Worm (Caenorhabditis elegans) whole organism, early embryonic: ENCODE results near the gene C55A6.6.
A peak's percentile ranks its signal among the peaks of the same experiment; 100 is the strongest.

Experiments used
- B0310.2 ChIP-seq: sonication (generic microtip); optimal IDR thresholded peaks from 2 replicates; lab custom pipeline; 2016; ENCODE audit warnings: mild to moderate bottlenecking, missing genetic modification characterization, missing compliant biosample characterization
- F13C5.2 ChIP-seq: sonication (generic microtip); optimal IDR thresholded peaks from 2 replicates; lab custom pipeline; 2017; ENCODE audit warnings: mild to moderate bottlenecking, missing genetic modification characterization, inconsistent platforms, missing compliant biosample characterization
- aly-1 ChIP-seq: sonication (generic microtip); optimal IDR thresholded peaks from 2 replicates; lab custom pipeline; 2016; ENCODE audit warnings: missing genetic modification characterization, missing compliant biosample characterization
- ama-1 ChIP-seq: fragments of 150-350 bp; optimal IDR thresholded peaks from 2 replicates; lab custom pipeline; 2014
- ceh-13 ChIP-seq: fragments of 200-800 bp; sonication (Bioruptor generic); optimal IDR thresholded peaks from 2 replicates; lab custom pipeline; 2018; ENCODE audit warnings: mild to moderate bottlenecking, missing genetic modification characterization, missing compliant biosample characterization
- ceh-36 ChIP-seq: sonication (generic microtip); optimal IDR thresholded peaks from 2 replicates; lab custom pipeline; 2016; ENCODE audit warnings: missing genetic modification characterization, inconsistent platforms, missing compliant biosample characterization
- ets-7 ChIP-seq: sonication (generic microtip); optimal IDR thresholded peaks from 2 replicates; lab custom pipeline; 2016; ENCODE audit warnings: missing genotype, missing genetic modification characterization, missing compliant biosample characterization
- flt-1 ChIP-seq: fragments of 200-800 bp; sonication (Bioruptor generic); IDR thresholded peaks from 2 replicates; pipeline ENCODE4 v1.3.6; 2022; ENCODE audit warnings: missing genetic modification characterization, missing compliant biosample characterization
- hmbx-1 ChIP-seq: sonication (generic microtip); optimal IDR thresholded peaks from 2 replicates; lab custom pipeline; 2016; ENCODE audit warnings: mild to moderate bottlenecking, missing genetic modification characterization, missing compliant biosample characterization
- hmg-4 ChIP-seq: fragments of 200-800 bp; sonication (Bioruptor generic); optimal IDR thresholded peaks from 2 replicates; lab custom pipeline; 2018; ENCODE audit warnings: mild to moderate bottlenecking, missing genetic modification characterization, missing compliant biosample characterization
- hnd-1 ChIP-seq: sonication (generic microtip); optimal IDR thresholded peaks from 2 replicates; lab custom pipeline; 2016; ENCODE audit warnings: missing genetic modification characterization, missing compliant biosample characterization
- pes-1 ChIP-seq: fragments of 200-800 bp; sonication (Bioruptor generic); IDR thresholded peaks from 2 replicates; pipeline ENCODE4 v1.3.6; 2022; ENCODE audit warnings: missing genetic modification reagents, missing genetic modification characterization, missing compliant biosample characterization
- scrt-1 ChIP-seq: fragments of 200-800 bp; sonication (Bioruptor generic); IDR thresholded peaks from 2 replicates; pipeline ENCODE4 v1.3.6; 2022; ENCODE audit warnings: missing genetic modification characterization, missing compliant biosample characterization
- sea-1 ChIP-seq: fragments of 200-800 bp; sonication (Bioruptor generic); conservative IDR thresholded peaks from 2 replicates; pipeline ENCODE4 v1.3.6; 2022; ENCODE audit warnings: missing genetic modification characterization, missing compliant biosample characterization
- tbx-11 ChIP-seq: fragments of 200-800 bp; sonication (Bioruptor generic); IDR thresholded peaks from 2 replicates; pipeline ENCODE4 v1.3.6; 2022; ENCODE audit warnings: missing genetic modification characterization, missing compliant biosample characterization
- tbx-37 ChIP-seq: fragments of 200-800 bp; sonication (Bioruptor generic); conservative IDR thresholded peaks from 2 replicates; pipeline ENCODE4 v1.3.6; 2022; ENCODE audit warnings: missing genetic modification reagents, missing genetic modification characterization, missing compliant biosample characterization
- tra-4 ChIP-seq: sonication (generic microtip); optimal IDR thresholded peaks from 2 replicates; lab custom pipeline; 2017; ENCODE audit warnings: missing genetic modification characterization, missing compliant biosample characterization

Gene C55A6.6

DNA sequence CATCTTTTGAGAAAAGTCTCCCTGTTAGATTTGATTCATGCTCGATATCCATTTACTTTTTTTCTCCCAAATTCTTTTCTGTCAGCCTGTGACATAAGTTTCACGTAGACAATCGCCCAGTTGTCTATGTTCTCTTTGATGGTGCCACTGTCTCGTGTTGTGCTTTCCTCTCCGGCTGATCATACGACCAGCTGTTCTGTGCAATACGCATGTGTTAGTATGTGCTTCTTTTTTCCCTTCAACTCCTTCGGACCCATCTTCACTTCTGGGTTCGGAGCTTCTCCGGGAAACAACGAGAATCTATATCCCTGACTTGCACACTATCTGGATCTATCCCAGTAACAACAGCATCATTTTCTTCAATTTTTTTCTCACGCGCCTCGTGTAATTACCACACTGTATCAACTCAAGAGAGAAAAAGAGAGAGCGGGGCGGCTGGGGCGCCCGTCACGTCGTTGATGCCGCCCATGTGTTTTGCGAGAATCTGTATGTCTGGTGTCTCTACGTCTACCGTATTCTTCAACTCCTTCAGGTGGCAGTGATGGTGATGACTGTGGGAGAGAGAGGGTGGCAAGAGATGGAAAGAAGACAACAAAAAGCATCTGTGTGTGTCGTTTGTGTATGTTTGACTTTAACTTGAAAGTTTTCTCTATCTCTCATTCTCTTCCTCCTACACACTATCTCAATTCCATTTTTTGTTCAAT lies 17.4 kb upstream of the C55A6.6 start:
- TF ChIP-seq tbx-37 (GFP tag; lab: Robert Waterston, UW), result no peak
- TF ChIP-seq hmg-4 (GFP tag; lab: Kevin White, UChicago), result peak; percentile 60
- TF ChIP-seq sea-1, result no peak
- no peak for TF ChIP-seq aly-1 (tag; lab: Kevin White, UChicago)
- TF ChIP-seq ceh-36 (tag; lab: Kevin White, UChicago), result no peak
- TF ChIP-seq scrt-1 (GFP tag; lab: Robert Waterston, UW), result no peak
- no peak for TF ChIP-seq ceh-13 (GFP tag; lab: Kevin White, UChicago)
- TF ChIP-seq hnd-1 (tag; lab: Kevin White, UChicago), result no peak

DNA sequence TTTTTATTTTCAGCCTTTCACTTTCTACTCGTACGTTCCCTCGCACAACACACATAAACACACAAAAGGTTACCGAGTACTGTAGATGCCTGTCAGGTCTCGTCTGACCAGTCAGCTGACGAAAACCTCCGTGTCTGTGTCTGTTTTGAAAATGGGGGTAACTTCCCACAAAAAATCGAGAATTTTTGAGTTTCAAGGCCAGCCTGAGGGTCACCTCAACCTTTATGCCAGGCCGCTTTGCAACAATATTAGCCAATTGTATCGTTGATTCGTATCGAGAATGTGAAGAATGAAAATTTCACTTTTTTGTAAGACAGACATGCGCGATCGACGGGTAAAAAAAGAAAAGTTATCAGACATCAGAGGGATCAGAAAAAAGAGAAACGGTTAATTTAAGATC lies 16.6 kb upstream of the C55A6.6 start:
- TF ChIP-seq B0310.2 (no peak), sea-1 (no peak), ceh-36 (tag; lab: Kevin White, UChicago) (no peak), aly-1 (tag; lab: Kevin White, UChicago) (no peak), pes-1 (GFP tag; lab: Robert Waterston, UW) (no peak), ama-1 (no peak), tbx-11 (GFP tag; lab: Robert Waterston, UW) (no peak), flt-1 (no peak), hmg-4 (GFP tag; lab: Kevin White, UChicago) (no peak), ceh-13 (GFP tag; lab: Kevin White, UChicago) (no peak)

DNA sequence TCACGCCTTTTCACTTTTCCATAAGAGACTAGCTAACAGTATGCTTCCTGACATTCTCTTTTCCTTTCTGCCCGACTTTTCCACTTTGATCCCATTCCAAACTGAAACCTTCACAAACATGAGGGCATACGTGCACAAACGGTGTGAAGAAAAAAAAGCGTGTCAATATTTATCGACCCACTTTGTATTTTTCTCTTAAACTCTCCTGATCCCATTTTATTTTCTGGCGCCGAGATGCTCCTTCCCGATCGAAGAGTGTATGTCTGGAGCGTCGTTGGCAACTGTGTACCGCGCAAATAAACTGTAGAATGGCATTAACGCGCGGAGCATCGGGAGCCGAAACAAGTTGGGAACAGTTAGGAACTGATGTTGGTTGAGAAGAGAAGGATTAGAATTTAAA lies 15.0 kb upstream of the C55A6.6 start:
- TF ChIP-seq F13C5.2 (tag; lab: Kevin White, UChicago) (no peak), scrt-1 (GFP tag; lab: Robert Waterston, UW) (no peak), aly-1 (tag; lab: Kevin White, UChicago) (no peak), flt-1 (no peak), ceh-36 (tag; lab: Kevin White, UChicago) (no peak), ceh-13 (GFP tag; lab: Kevin White, UChicago) (no peak), hnd-1 (tag; lab: Kevin White, UChicago) (no peak), pes-1 (GFP tag; lab: Robert Waterston, UW) (no peak), tbx-37 (GFP tag; lab: Robert Waterston, UW) (no peak), tbx-11 (GFP tag; lab: Robert Waterston, UW) (no peak), B0310.2 (no peak), sea-1 (no peak), ets-7 (tag; lab: Kevin White, UChicago) (no peak), ama-1 (no peak), hmbx-1 (tag; lab: Kevin White, UChicago) (no peak), hmg-4 (GFP tag; lab: Kevin White, UChicago) (no peak), tra-4 (tag; lab: Kevin White, UChicago) (no peak)

DNA sequence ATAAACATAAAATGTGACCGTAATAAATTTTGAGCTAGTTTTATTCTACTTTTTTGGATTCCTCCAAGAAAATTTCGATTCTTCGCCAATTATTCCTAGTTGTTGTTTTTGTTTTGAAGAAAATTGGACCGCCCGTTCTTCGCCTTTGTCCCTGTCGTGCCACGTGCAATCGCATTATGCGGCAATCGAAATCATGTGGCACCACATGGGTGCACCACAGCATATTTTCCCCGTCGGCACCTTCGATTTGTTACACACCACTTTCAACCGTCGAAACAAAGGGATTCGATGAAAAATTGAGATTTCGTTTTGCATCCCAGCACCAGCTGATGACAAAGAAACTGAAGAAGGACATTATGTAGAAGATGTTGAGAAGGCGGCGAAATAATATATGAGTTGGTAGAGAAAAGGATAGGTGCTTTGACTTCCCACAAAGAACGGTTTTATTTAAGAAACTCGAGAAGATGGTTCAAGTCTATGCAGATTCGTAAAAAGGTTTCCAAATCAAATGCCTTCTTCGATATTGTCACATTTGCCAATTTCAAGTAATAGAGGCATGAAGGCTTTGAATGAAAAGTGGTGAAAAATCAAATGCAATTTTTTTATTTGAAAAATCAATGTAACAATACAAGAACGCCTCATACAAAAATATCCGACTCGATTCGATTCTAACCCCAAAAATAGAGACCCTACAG lies 14.2 kb upstream of the C55A6.6 start:
- TF ChIP-seq flt-1 (no peak), scrt-1 (GFP tag; lab: Robert Waterston, UW) (0 out of 2 replicates have a peak, but pooled peaks have one; percentile 26)

DNA sequence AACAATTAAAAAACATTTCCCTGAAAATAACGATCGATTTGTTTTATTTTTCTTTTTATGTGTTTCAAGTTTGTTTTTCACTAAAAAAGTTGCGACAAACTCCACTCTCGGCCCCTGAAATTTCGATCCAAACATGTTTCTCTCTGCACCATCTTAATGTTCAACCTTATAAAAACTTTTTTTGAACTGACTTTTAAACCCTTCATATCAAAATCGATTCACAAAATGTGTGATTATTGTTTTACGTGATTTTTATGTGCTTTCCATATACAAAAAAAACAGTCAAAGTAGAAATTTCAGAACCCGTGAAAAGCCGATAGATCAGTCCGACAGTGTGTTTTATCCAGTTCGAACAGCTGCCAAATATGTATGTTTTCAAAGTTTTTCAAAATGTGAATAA lies 13.0 kb upstream of the C55A6.6 start, which contains the start of gene ccch-1:
Gene ccch-1 (plus strand): TSS at position 301 of the 400 bp plus-strand sequence.
- TF ChIP-seq flt-1 (no peak), tbx-11 (GFP tag; lab: Robert Waterston, UW) (no peak), scrt-1 (GFP tag; lab: Robert Waterston, UW) (no peak), ets-7 (tag; lab: Kevin White, UChicago) (no peak), B0310.2 (no peak), hnd-1 (tag; lab: Kevin White, UChicago) (no peak), sea-1 (no peak), tra-4 (tag; lab: Kevin White, UChicago) (no peak), F13C5.2 (tag; lab: Kevin White, UChicago) (no peak), hmg-4 (GFP tag; lab: Kevin White, UChicago) (no peak), aly-1 (tag; lab: Kevin White, UChicago) (no peak), ama-1 (no peak), pes-1 (GFP tag; lab: Robert Waterston, UW) (no peak), tbx-37 (GFP tag; lab: Robert Waterston, UW) (no peak), ceh-36 (tag; lab: Kevin White, UChicago) (no peak), hmbx-1 (tag; lab: Kevin White, UChicago) (no peak)

DNA sequence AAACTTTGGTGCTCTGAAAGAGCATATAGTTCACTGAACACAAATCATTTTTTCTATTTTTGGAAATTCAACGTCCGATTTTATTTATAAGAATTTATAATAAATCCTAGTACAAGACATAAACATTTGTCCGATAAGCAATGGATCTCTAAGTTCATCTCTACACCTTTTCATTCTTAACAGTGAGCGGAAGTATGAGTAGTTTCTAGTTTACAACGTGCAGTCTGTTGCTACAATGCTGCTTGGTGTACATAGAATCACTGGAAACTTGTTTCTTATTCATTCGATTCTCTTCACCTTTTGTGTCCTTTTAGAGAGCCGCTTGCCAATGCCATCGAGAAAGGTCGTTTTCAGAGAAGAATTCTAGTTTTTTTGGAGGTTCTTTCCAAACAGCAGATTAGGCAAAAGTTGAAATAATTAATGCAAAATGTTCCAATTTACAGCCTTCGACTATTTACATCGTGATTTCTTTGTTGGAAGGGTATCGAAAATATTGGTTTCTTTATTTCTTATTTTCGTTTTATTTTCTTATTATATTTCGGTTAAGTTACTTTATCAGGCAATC lies 12.5 kb upstream of the C55A6.6 start:
- TF ChIP-seq tra-4 (tag; lab: Kevin White, UChicago) (no peak), sea-1 (no peak), scrt-1 (GFP tag; lab: Robert Waterston, UW) (no peak), ceh-13 (GFP tag; lab: Kevin White, UChicago) (no peak), F13C5.2 (tag; lab: Kevin White, UChicago) (no peak), hmbx-1 (tag; lab: Kevin White, UChicago) (no peak), hnd-1 (tag; lab: Kevin White, UChicago) (no peak), ama-1 (no peak), tbx-11 (GFP tag; lab: Robert Waterston, UW) (no peak), ets-7 (tag; lab: Kevin White, UChicago) (no peak), flt-1 (no peak), pes-1 (GFP tag; lab: Robert Waterston, UW) (no peak), hmg-4 (GFP tag; lab: Kevin White, UChicago) (no peak), B0310.2 (no peak), tbx-37 (GFP tag; lab: Robert Waterston, UW) (no peak), ceh-36 (tag; lab: Kevin White, UChicago) (no peak), aly-1 (tag; lab: Kevin White, UChicago) (no peak)
